Fruit fly (Drosophila melanogaster) whole organism, embryonic: ENCODE data around the gene CG9302.
A peak's percentile ranks its signal among the peaks of the same experiment; 100 is the strongest.

Source experiments
- Asciz ChIP-seq: fragments of 200-800 bp; sonication (Bioruptor generic); optimal IDR thresholded peaks from 2 replicates; lab custom pipeline; 2017; ENCODE audit warnings: missing biosample characterization, mild to moderate bottlenecking, missing genetic modification characterization, missing genetic modification reagents
- B-H2 ChIP-seq: fragments of 200-800 bp; sonication (Bioruptor generic); optimal IDR thresholded peaks from 2 replicates; lab custom pipeline; 2018; ENCODE audit warnings: missing biosample characterization, mild to moderate bottlenecking, missing genetic modification characterization
- CG11695 ChIP-seq: fragments of 200-800 bp; sonication (Bioruptor generic); IDR thresholded peaks from 3 replicates; pipeline ENCODE4 v1.3.6; 2022; ENCODE audit warnings: missing biosample characterization, missing genetic modification characterization
- CG12659 ChIP-seq: fragments of 200-800 bp; sonication (Bioruptor generic); optimal IDR thresholded peaks from 3 replicates; lab custom pipeline; 2017; ENCODE audit warnings: mild to moderate bottlenecking, missing biosample characterization, missing genetic modification reagents, missing genetic modification characterization
- CG14710 ChIP-seq: fragments of 200-800 bp; sonication (Bioruptor generic); optimal IDR thresholded peaks from 3 replicates; lab custom pipeline; 2019; ENCODE audit warnings: missing biosample characterization, mild to moderate bottlenecking, missing genetic modification characterization, moderate library complexity
- CG15601 ChIP-seq: fragments of 200-800 bp; sonication (Bioruptor generic); optimal IDR thresholded peaks from 3 replicates; lab custom pipeline; 2019; ENCODE audit warnings: missing biosample characterization, mild to moderate bottlenecking, missing genetic modification characterization, moderate library complexity
- CG1603 ChIP-seq: fragments of 200-800 bp; sonication (Bioruptor generic); optimal IDR thresholded peaks from 2 replicates; lab custom pipeline; 2019; ENCODE audit warnings: missing biosample characterization, mild to moderate bottlenecking, missing genetic modification characterization, moderate library complexity
- CG17568 ChIP-seq: fragments of 200-800 bp; sonication (Bioruptor generic); optimal IDR thresholded peaks from 2 replicates; lab custom pipeline; 2018; ENCODE audit warnings: missing biosample characterization, mild to moderate bottlenecking, missing genetic modification characterization, moderate library complexity
- CG17829 ChIP-seq: fragments of 200-800 bp; optimal IDR thresholded peaks from 2 replicates; lab custom pipeline; 2019; ENCODE audit warnings: missing biosample characterization, mild to moderate bottlenecking, missing genetic modification characterization, moderate library complexity
- CG18262 ChIP-seq: fragments of 200-800 bp; optimal IDR thresholded peaks from 3 replicates; lab custom pipeline; 2019; ENCODE audit warnings: missing biosample characterization, mild to moderate bottlenecking, missing genetic modification characterization, moderate library complexity
- CG18476 ChIP-seq: fragments of 200-800 bp; sonication (Bioruptor generic); optimal IDR thresholded peaks from 2 replicates; lab custom pipeline; 2016; ENCODE audit warnings: missing biosample characterization, mild to moderate bottlenecking, missing genetic modification characterization
- CG31224 ChIP-seq: fragments of 200-800 bp; sonication (Bioruptor generic); IDR thresholded peaks from 2 replicates; pipeline ENCODE4 v1.3.6; 2022; ENCODE audit warnings: missing biosample characterization, missing genetic modification characterization
- CG6272 ChIP-seq: fragments of 200-800 bp; sonication (Bioruptor generic); IDR thresholded peaks from 2 replicates; pipeline ENCODE4 v1.3.6; 2022; ENCODE audit warnings: missing biosample characterization, missing genetic modification characterization
- CG6683 ChIP-seq: fragments of 200-800 bp; sonication (Bioruptor generic); optimal IDR thresholded peaks from 2 replicates; lab custom pipeline; 2017; ENCODE audit warnings: missing biosample characterization, mild to moderate bottlenecking, missing genetic modification characterization, missing genetic modification reagents
- CG8290 ChIP-seq, 3 experiments: fragments of 200-800 bp; sonication (Bioruptor generic); optimal IDR thresholded peaks; 2 replicates each; lab custom pipeline; 2016 to 2019; ENCODE audit warnings: missing biosample characterization in 3 of 3, missing genetic modification characterization in 3 of 3, mild to moderate bottlenecking in 2 of 3, moderate library complexity in 1 of 3
- CG8765 ChIP-seq: fragments of 200-800 bp; sonication (Bioruptor generic); IDR thresholded peaks from 2 replicates; pipeline ENCODE4 v1.3.6; 2022; ENCODE audit warnings: missing biosample characterization, missing genetic modification characterization
- CG9215 ChIP-seq: fragments of 200-800 bp; sonication (Bioruptor generic); IDR thresholded peaks from 2 replicates; pipeline ENCODE4 v1.3.6; 2022; ENCODE audit warnings: missing biosample characterization, missing genetic modification characterization
- CG9932 ChIP-seq: fragments of 200-800 bp; sonication (Bioruptor generic); IDR thresholded peaks from 2 replicates; pipeline ENCODE4 v1.3.6; 2022; ENCODE audit warnings: missing biosample characterization, missing genetic modification characterization
- Dll ChIP-seq: fragments of 200-800 bp; sonication (Bioruptor generic); IDR thresholded peaks from 4 replicates; pipeline ENCODE4 v1.3.6; 2022; ENCODE audit warnings: missing biosample characterization, missing genetic modification characterization; ENCODE audit not compliant: partially characterized antibody
- E2f2 ChIP-seq: fragments of 200-800 bp; sonication (Bioruptor generic); IDR thresholded peaks from 2 replicates; pipeline ENCODE4 v1.3.6; 2022; ENCODE audit warnings: missing biosample characterization, missing genetic modification characterization
- HHEX ChIP-seq: fragments of 200-800 bp; sonication (Bioruptor generic); optimal IDR thresholded peaks from 3 replicates; lab custom pipeline; 2017; ENCODE audit warnings: missing biosample characterization, mild to moderate bottlenecking, missing genetic modification characterization, missing genetic modification reagents
- Hmx ChIP-seq: fragments of 200-800 bp; sonication (Bioruptor generic); optimal IDR thresholded peaks from 2 replicates; lab custom pipeline; 2016; ENCODE audit warnings: missing biosample characterization, missing genetic modification characterization
- Hr3 ChIP-seq: fragments of 200-800 bp; sonication (Bioruptor generic); optimal IDR thresholded peaks from 3 replicates; lab custom pipeline; 2016; ENCODE audit warnings: missing biosample characterization, missing genetic modification characterization
- Hsf ChIP-seq: fragments of 200-800 bp; sonication (Bioruptor generic); optimal IDR thresholded peaks from 3 replicates; lab custom pipeline; 2016; ENCODE audit warnings: missing biosample characterization, missing genetic modification characterization
- Scr ChIP-seq: fragments of 200-800 bp; sonication (Bioruptor generic); IDR thresholded peaks from 2 replicates; pipeline ENCODE4 v1.3.6; 2022; ENCODE audit warnings: missing biosample characterization, missing genetic modification characterization; ENCODE audit not compliant: partially characterized antibody
- Sox100B ChIP-seq: fragments of 200-800 bp; sonication (Bioruptor generic); optimal IDR thresholded peaks from 3 replicates; lab custom pipeline; 2018; ENCODE audit warnings: missing biosample characterization, mild to moderate bottlenecking, missing genetic modification characterization
- Sry-δ ChIP-seq: fragments of 200-800 bp; sonication (Bioruptor generic); optimal IDR thresholded peaks from 2 replicates; lab custom pipeline; 2016; ENCODE audit warnings: missing biosample characterization, missing genetic modification characterization
- Tbp ChIP-seq: fragments of >200 bp; optimal IDR thresholded peaks from 2 replicates; lab custom pipeline; 2018; ENCODE audit warnings: missing biosample characterization, missing genetic modification characterization
- Trl ChIP-seq, 3 experiments: fragments of >200 bp in 2 of 3; fragments of 200-800 bp in 1 of 3; sonication (Bioruptor generic) in 1 of 3; optimal IDR thresholded peaks; 2 replicates in 1 of 3; 3 replicates in 2 of 3; lab custom pipeline; 2016 to 2017; ENCODE audit warnings: missing biosample characterization in 1 of 3, missing genetic modification characterization in 1 of 3
- YL-1 ChIP-seq: fragments of 200-800 bp; sonication (Bioruptor generic); optimal IDR thresholded peaks from 3 replicates; lab custom pipeline; 2017; ENCODE audit warnings: missing biosample characterization, mild to moderate bottlenecking, missing genetic modification characterization
- ato ChIP-seq: fragments of 200-800 bp; sonication (Bioruptor generic); IDR thresholded peaks from 2 replicates; pipeline ENCODE4 v1.3.6; 2022; ENCODE audit warnings: missing biosample characterization, missing genetic modification characterization; ENCODE audit not compliant: partially characterized antibody
- bbx ChIP-seq: fragments of 200-800 bp; sonication (Bioruptor generic); IDR thresholded peaks from 2 replicates; pipeline ENCODE4 v1.3.6; 2022; ENCODE audit warnings: missing biosample characterization, missing genetic modification characterization; ENCODE audit not compliant: partially characterized antibody
- br ChIP-seq: fragments of >200 bp; optimal IDR thresholded peaks from 2 replicates; lab custom pipeline; 2017
- cad ChIP-seq: fragments of >200 bp; optimal IDR thresholded peaks from 2 replicates; lab custom pipeline; 2017; ENCODE audit warnings: missing biosample characterization, missing genetic modification characterization
- croc ChIP-seq: fragments of 200-800 bp; sonication (Bioruptor generic); conservative IDR thresholded peaks from 3 replicates; pipeline ENCODE4 v1.3.6; 2022; ENCODE audit warnings: missing biosample characterization, missing genetic modification characterization
- jing ChIP-seq: fragments of 200-800 bp; sonication (Bioruptor generic); optimal IDR thresholded peaks from 2 replicates; lab custom pipeline; 2018; ENCODE audit warnings: missing biosample characterization, mild to moderate bottlenecking, missing genetic modification characterization
- lbe ChIP-seq: fragments of 200-800 bp; sonication (Bioruptor generic); optimal IDR thresholded peaks from 2 replicates; lab custom pipeline; 2016; ENCODE audit warnings: missing biosample characterization, mild to moderate bottlenecking, missing genetic modification characterization
- lilli ChIP-seq: fragments of 200-800 bp; sonication (Bioruptor generic); optimal IDR thresholded peaks from 3 replicates; lab custom pipeline; 2016; ENCODE audit warnings: missing biosample characterization, missing genetic modification characterization
- phol ChIP-seq: fragments of 200-800 bp; sonication (Bioruptor generic); optimal IDR thresholded peaks from 3 replicates; lab custom pipeline; 2018; ENCODE audit warnings: missing biosample characterization, mild to moderate bottlenecking, missing genetic modification characterization, moderate library complexity
- prd ChIP-seq, 3 experiments: fragments of >200 bp in 2 of 3; fragments of 200-800 bp in 1 of 3; sonication (Bioruptor generic) in 1 of 3; optimal IDR thresholded peaks in 2 of 3; IDR thresholded peaks in 1 of 3; 2 replicates in 2 of 3; 3 replicates in 1 of 3; pipeline versions ENCODE4 v1.3.6 to Lab custom; 2017 to 2022; ENCODE audit warnings: missing biosample characterization in 1 of 3, missing genetic modification characterization in 1 of 3
- psq ChIP-seq: fragments of 200-800 bp; sonication (Bioruptor generic); optimal IDR thresholded peaks from 2 replicates; lab custom pipeline; 2017; ENCODE audit warnings: missing biosample characterization, missing genetic modification characterization
- ro ChIP-seq: fragments of 200-800 bp; sonication (Bioruptor generic); IDR thresholded peaks from 2 replicates; pipeline ENCODE4 v1.3.6; 2022; ENCODE audit warnings: missing biosample characterization, missing genetic modification characterization
- row ChIP-seq: fragments of 200-800 bp; sonication (Bioruptor generic); IDR thresholded peaks from 3 replicates; pipeline ENCODE4 v1.3.6; 2022; ENCODE audit warnings: missing biosample characterization, missing genetic modification characterization
- schlank ChIP-seq: fragments of 200-800 bp; sonication (Bioruptor generic); optimal IDR thresholded peaks from 2 replicates; lab custom pipeline; 2018; ENCODE audit warnings: missing biosample characterization, mild to moderate bottlenecking, missing genetic modification characterization
- sd ChIP-seq: fragments of 200-800 bp; sonication (Bioruptor generic); optimal IDR thresholded peaks from 3 replicates; lab custom pipeline; 2018; ENCODE audit warnings: missing biosample characterization, mild to moderate bottlenecking, missing genetic modification characterization, moderate library complexity
- tap ChIP-seq: fragments of 200-800 bp; optimal IDR thresholded peaks from 3 replicates; lab custom pipeline; 2019; ENCODE audit warnings: missing biosample characterization, mild to moderate bottlenecking, missing genetic modification characterization, moderate library complexity
- tll ChIP-seq, 2 experiments: fragments of 200-800 bp in 1 of 2; fragments of >200 bp in 1 of 2; sonication (Bioruptor generic) in 1 of 2; optimal IDR thresholded peaks; 2 replicates each; lab custom pipeline; 2017 to 2019; ENCODE audit warnings: missing biosample characterization in 2 of 2, missing genetic modification characterization in 2 of 2, mild to moderate bottlenecking in 1 of 2, moderate library complexity in 1 of 2
- unc-4 ChIP-seq: fragments of 200-800 bp; sonication (Bioruptor generic); IDR thresholded peaks from 2 replicates; pipeline ENCODE4 v1.3.6; 2022; ENCODE audit warnings: missing biosample characterization, missing genetic modification characterization; ENCODE audit not compliant: partially characterized antibody

CG9302 gene

DNA sequence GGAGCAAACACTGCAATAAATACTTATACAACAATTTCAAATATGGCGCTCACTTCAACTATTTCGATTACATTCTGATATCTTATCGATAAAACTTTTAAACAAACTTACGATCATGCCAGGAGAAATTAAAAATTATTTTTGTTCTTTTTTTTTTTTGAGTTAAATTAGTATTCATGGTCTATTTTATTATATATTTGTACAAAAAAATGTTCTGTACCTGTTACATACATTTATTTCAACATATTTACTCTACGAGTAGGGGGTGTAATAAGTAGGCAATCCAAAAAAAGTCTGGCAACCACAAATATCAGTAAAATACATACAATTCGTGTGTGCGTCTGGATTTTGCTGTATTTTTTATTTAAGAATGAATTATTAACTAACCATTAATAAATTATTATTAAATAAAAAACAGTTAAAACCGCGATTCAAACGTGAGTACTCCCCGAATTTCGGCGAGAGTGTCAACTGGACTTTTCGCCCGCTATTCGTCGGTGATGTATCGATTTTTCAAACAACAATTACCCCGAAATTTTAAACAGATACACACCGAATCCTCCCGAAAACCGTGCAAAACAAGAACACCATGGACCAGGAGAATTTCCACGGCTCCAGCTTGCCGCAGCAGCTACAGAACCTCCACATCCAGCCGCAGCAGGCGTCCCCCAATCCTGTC is 4.2 kb upstream of the CG9302 start, which contains the start of gene loqs (continued):
- TF ChIP-seq Asciz (GFP tag; lab: Kevin White, UChicago), result no peak
- TF ChIP-seq bbx (GFP tag; lab: Robert Waterston, UW), result no peak
- no peak for TF ChIP-seq CG6683 (GFP tag; lab: Kevin White, UChicago)
- TF ChIP-seq unc-4 (GFP tag; lab: Robert Waterston, UW), result peak; percentile 50; the same call in 1 of the 2 replicates
- no peak for TF ChIP-seq ro (GFP tag; lab: Robert Waterston, UW)
- no peak for TF ChIP-seq tll (GFP tag; optimal IDR thresholded peaks at IDR 0.05; lab: Kevin White, UChicago)
- TF ChIP-seq Sry-δ (GFP tag; lab: Kevin White, UChicago), result peak; percentile 4
- no peak for TF ChIP-seq HHEX (GFP tag; lab: Kevin White, UChicago)
- peak; percentile 55 for TF ChIP-seq CG9932 (GFP tag; lab: Robert Waterston, UW)
- TF ChIP-seq phol (tag; lab: Kevin White, UChicago), result peak; percentile 48
- TF ChIP-seq schlank, result no peak
- no peak for TF ChIP-seq Hsf (GFP tag; lab: Kevin White, UChicago)
- TF ChIP-seq CG8290 (GFP tag; optimal IDR thresholded peaks at IDR 0.05; lab: Kevin White, UChicago), result peak; percentile 52
- TF ChIP-seq CG8290 (tag; optimal IDR thresholded peaks at IDR 0.05; lab: Kevin White, UChicago), result no peak
- peak; percentile 49 for TF ChIP-seq CG12659
- TF ChIP-seq CG9215 (GFP tag; lab: Robert Waterston, UW), result no peak
- TF ChIP-seq B-H2 (GFP tag; lab: Kevin White, UChicago), result no peak
- TF ChIP-seq Tbp (GFP tag; lab: Kevin White, UChicago), result no peak
- no peak for TF ChIP-seq br (lab: Kevin White, UChicago)
- TF ChIP-seq CG1603, result no peak
- TF ChIP-seq CG18262, result peak; percentile 7
- no peak for TF ChIP-seq psq (GFP tag; lab: Kevin White, UChicago)
- TF ChIP-seq CG18476, result no peak
- peak; percentile 24 for TF ChIP-seq lilli (GFP tag; lab: Kevin White, UChicago)
- TF ChIP-seq CG17829 (tag; lab: Kevin White, UChicago), result peak; percentile 18
- TF ChIP-seq CG17568 (GFP tag; lab: Kevin White, UChicago), result no peak
- TF ChIP-seq Hmx (GFP tag; lab: Kevin White, UChicago), result no peak
- TF ChIP-seq CG6272 (GFP tag; lab: Robert Waterston, UW), result no peak
- no peak for TF ChIP-seq CG11695 (GFP tag; lab: Robert Waterston, UW)
- TF ChIP-seq row (GFP tag; lab: Robert Waterston, UW), result peak; percentile 62
- TF ChIP-seq jing (GFP tag; lab: Kevin White, UChicago), result no peak
- no peak for TF ChIP-seq CG8765 (GFP tag; lab: Robert Waterston, UW)
- TF ChIP-seq cad (GFP tag; lab: Kevin White, UChicago), result no peak
- no peak for TF ChIP-seq Trl (optimal IDR thresholded peaks at IDR 0.05; lab: Kevin White, UChicago)
- TF ChIP-seq Trl (GFP tag; optimal IDR thresholded peaks at IDR 0.05; lab: Kevin White, UChicago), result no peak
- no peak for TF ChIP-seq prd (optimal IDR thresholded peaks at IDR 0.05; lab: Kevin White, UChicago)
- 0 out of 3 replicates have a peak, but pooled peaks have one; percentile 7 for TF ChIP-seq prd (GFP tag; IDR thresholded peaks at IDR 0.05; lab: Robert Waterston, UW)
- no peak for TF ChIP-seq lbe
- TF ChIP-seq CG14710, result peak; percentile 62
- peak; percentile 51 for TF ChIP-seq Scr (GFP tag; lab: Robert Waterston, UW)
- TF ChIP-seq CG15601 (tag; lab: Kevin White, UChicago), result peak; percentile 12
- no peak for TF ChIP-seq Sox100B
- peak; percentile 83 for TF ChIP-seq E2f2 (GFP tag; lab: Robert Waterston, UW)
- TF ChIP-seq YL-1 (GFP tag; lab: Kevin White, UChicago), result peak; percentile 34
- TF ChIP-seq tap (tag; lab: Kevin White, UChicago), result no peak
- TF ChIP-seq croc (GFP tag; lab: Robert Waterston, UW), result no peak
- no peak for TF ChIP-seq CG31224 (GFP tag; lab: Robert Waterston, UW)
- no peak for TF ChIP-seq ato
- no peak for TF ChIP-seq sd (tag; lab: Kevin White, UChicago)
- peak; percentile 6 for TF ChIP-seq Hr3 (GFP tag; lab: Kevin White, UChicago)
- peak; percentile 73 for TF ChIP-seq Dll (GFP tag; lab: Robert Waterston, UW)
